Worm (Caenorhabditis elegans) whole organism, early embryonic: ENCODE data around the gene coa-3.

Source experiments
- F13C5.2 ChIP-seq: sonication (generic microtip); optimal IDR thresholded peaks from 2 replicates; lab custom pipeline; 2017; ENCODE audit warnings: mild to moderate bottlenecking, missing genetic modification characterization, inconsistent platforms, missing compliant biosample characterization
- ceh-13 ChIP-seq: fragments of 200-800 bp; sonication (Bioruptor generic); optimal IDR thresholded peaks from 2 replicates; lab custom pipeline; 2018; ENCODE audit warnings: mild to moderate bottlenecking, missing genetic modification characterization, missing compliant biosample characterization
- pes-1 ChIP-seq: fragments of 200-800 bp; sonication (Bioruptor generic); IDR thresholded peaks from 2 replicates; pipeline ENCODE4 v1.3.6; 2022; ENCODE audit warnings: missing genetic modification reagents, missing genetic modification characterization, missing compliant biosample characterization

DNA sequence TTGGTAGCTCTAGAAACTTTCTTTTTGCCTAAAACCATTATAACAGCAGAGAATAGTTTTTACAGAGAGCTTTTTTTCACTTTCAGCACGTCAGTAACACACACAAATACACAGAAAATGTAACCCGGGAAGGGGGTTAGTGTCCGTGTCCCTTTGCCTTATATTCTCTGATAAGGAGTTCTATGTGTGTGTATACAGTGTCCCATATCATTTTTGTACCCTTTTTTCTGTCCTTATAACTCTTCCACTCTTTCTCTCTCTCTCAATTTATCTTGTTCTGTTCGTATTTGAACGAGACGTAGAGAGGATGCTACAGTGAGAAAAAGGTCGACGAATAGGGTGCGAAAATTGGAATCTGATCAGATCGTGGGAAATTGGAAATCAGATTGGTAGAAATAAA, 3.6 kb downstream of the coa-3 start:
- TF ChIP-seq F13C5.2 (tag; lab: Kevin White, UChicago) (no peak), ceh-13 (no peak), pes-1 (no peak)
